Comparison of ENCODE assay signal across 1 fruit fly cellular context in the genomic region with DNA sequence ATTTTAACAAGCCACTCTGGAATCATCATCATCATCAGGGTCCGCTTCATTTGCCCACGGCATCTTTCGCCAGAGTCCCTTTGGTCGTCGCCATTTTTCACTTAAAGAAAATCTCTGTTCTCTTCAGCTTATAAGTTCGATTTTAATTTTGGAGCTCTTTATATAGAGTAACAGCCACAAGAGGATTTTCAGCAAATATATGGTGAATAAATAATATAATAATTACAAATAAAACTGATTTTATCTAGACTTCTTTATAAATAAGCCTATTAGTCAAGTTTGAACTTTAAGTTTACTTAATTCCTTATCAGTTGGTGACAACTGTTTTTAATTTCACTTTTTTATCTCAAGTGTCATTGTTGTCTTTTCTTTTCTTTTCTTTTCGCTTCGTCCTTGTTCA.
TF ChIP-seq lines count a peak whose summit lies in the region.

No protein-coding gene starts in this region.

TF ChIP-seq in whole organism, embryonic, 481 proteins besides CTCF, POLR2A, EP300 and RAD21 (continued from another document):
- TF ChIP-seq Hmr (GFP tag; optimal IDR thresholded peaks at IDR 0.05; lab: Kevin White, UChicago) (peak; percentile 9), Taf1 (GFP tag; IDR thresholded peaks at IDR 0.05; lab: Robert Waterston, UW) (no peak), CG13287 (GFP tag; IDR thresholded peaks at IDR 0.05; lab: Robert Waterston, UW; ENCODE audit: partially characterized antibody) (no peak), kni (GFP tag; optimal IDR thresholded peaks at IDR 0.05; lab: Kevin White, UChicago) (no peak), emc (GFP tag; optimal IDR thresholded peaks at IDR 0.05; lab: Kevin White, UChicago) (no peak), bbx (GFP tag; IDR thresholded peaks at IDR 0.05; lab: Robert Waterston, UW; ENCODE audit: partially characterized antibody) (no peak), btn (GFP tag; optimal IDR thresholded peaks at IDR 0.05; lab: Kevin White, UChicago) (no peak), Dfd (GFP tag; optimal IDR thresholded peaks at IDR 0.05; lab: Kevin White, UChicago) (no peak), PHDP (tag; optimal IDR thresholded peaks at IDR 0.05; lab: Kevin White, UChicago) (peak; percentile 12), z (GFP tag; IDR thresholded peaks at IDR 0.05; lab: Robert Waterston, UW) (no peak), Ets97D (GFP tag; optimal IDR thresholded peaks at IDR 0.05; lab: Kevin White, UChicago) (no peak), CG10209 (GFP tag; optimal IDR thresholded peaks at IDR 0.05; lab: Kevin White, UChicago) (no peak), tna (GFP tag; IDR thresholded peaks at IDR 0.05; lab: Robert Waterston, UW; ENCODE audit: partially characterized antibody) (no peak), ATbp (GFP tag; optimal IDR thresholded peaks at IDR 0.05; lab: Kevin White, UChicago) (no peak), Rx (GFP tag; IDR thresholded peaks at IDR 0.05; lab: Robert Waterston, UW) (no peak), CG10321 (GFP tag; IDR thresholded peaks at IDR 0.05; lab: Robert Waterston, UW) (no peak), CG10979 (tag; optimal IDR thresholded peaks at IDR 0.05; lab: Kevin White, UChicago) (no peak), CG15514 (GFP tag; optimal IDR thresholded peaks at IDR 0.05; lab: Kevin White, UChicago) (peak; percentile 7), schlank (tag; optimal IDR thresholded peaks at IDR 0.05; lab: Kevin White, UChicago) (no peak), Med (GFP tag; lab: Kevin White, UChicago) (no peak), CG31441 (GFP tag; IDR thresholded peaks at IDR 0.05; lab: Robert Waterston, UW) (0 out of 2 replicates have a peak, but pooled peaks have one; percentile 11), CG18262 (tag; optimal IDR thresholded peaks at IDR 0.05; lab: Kevin White, UChicago) (no peak), Hr51 (GFP tag; optimal IDR thresholded peaks at IDR 0.05; lab: Kevin White, UChicago) (peak in 1 of 2 experiments; percentile 34), tap (tag; optimal IDR thresholded peaks at IDR 0.05; lab: Kevin White, UChicago) (no peak), Fer1 (GFP tag; optimal IDR thresholded peaks at IDR 0.05; lab: Kevin White, UChicago) (peak; percentile 44), chif (GFP tag; optimal IDR thresholded peaks at IDR 0.05; lab: Kevin White, UChicago) (no peak), Mad (GFP tag; optimal IDR thresholded peaks at IDR 0.05; lab: Kevin White, UChicago) (no peak), kay (GFP tag; optimal IDR thresholded peaks at IDR 0.05; lab: Kevin White, UChicago) (no peak), CG13424 (tag; optimal IDR thresholded peaks at IDR 0.05; lab: Kevin White, UChicago) (peak; percentile 10), so (GFP tag; IDR thresholded peaks at IDR 0.05; lab: Robert Waterston, UW) (no peak), Deaf1 (tag; optimal IDR thresholded peaks at IDR 0.05; lab: Kevin White, UChicago) (no peak), h (optimal IDR thresholded peaks at IDR 0.05; lab: Kevin White, UChicago) (no peak), E2f2 (GFP tag; IDR thresholded peaks at IDR 0.05; lab: Robert Waterston, UW) (no peak), ro (GFP tag; IDR thresholded peaks at IDR 0.05; lab: Robert Waterston, UW) (no peak), CG18599 (GFP tag; optimal IDR thresholded peaks at IDR 0.05; lab: Kevin White, UChicago) (peak; percentile 69), Lhr (GFP tag; optimal IDR thresholded peaks at IDR 0.05; lab: Kevin White, UChicago) (no peak), cwo (GFP tag; optimal IDR thresholded peaks at IDR 0.05; lab: Kevin White, UChicago) (peak; percentile 43), CG7556 (GFP tag; optimal IDR thresholded peaks at IDR 0.05; lab: Kevin White, UChicago) (peak; percentile 57), prd (optimal IDR thresholded peaks at IDR 0.05; lab: Kevin White, UChicago) (no peak), prd (GFP tag; IDR thresholded peaks at IDR 0.05; lab: Robert Waterston, UW) (no peak), tx (GFP tag; optimal IDR thresholded peaks at IDR 0.05; lab: Kevin White, UChicago) (no peak), CG8089 (GFP tag; optimal IDR thresholded peaks at IDR 0.05; lab: Kevin White, UChicago) (no peak), Gug (GFP tag; IDR thresholded peaks at IDR 0.05; lab: Robert Waterston, UW) (no peak), klu (GFP tag; IDR thresholded peaks at IDR 0.05; lab: Robert Waterston, UW) (no peak), CG18011 (GFP tag; optimal IDR thresholded peaks at IDR 0.05; lab: Kevin White, UChicago) (no peak), phol (tag; optimal IDR thresholded peaks at IDR 0.05; lab: Kevin White, UChicago) (peak; percentile 9), sc (optimal IDR thresholded peaks at IDR 0.05; lab: Kevin White, UChicago) (no peak), sc (GFP tag; optimal IDR thresholded peaks at IDR 0.05; lab: Kevin White, UChicago) (no peak), dimm (GFP tag; IDR thresholded peaks at IDR 0.05; lab: Robert Waterston, UW) (no peak), Dref (GFP tag; IDR thresholded peaks at IDR 0.05; lab: Robert Waterston, UW) (no peak), cas (GFP tag; IDR thresholded peaks at IDR 0.05; lab: Robert Waterston, UW) (no peak), Antp (GFP tag; optimal IDR thresholded peaks at IDR 0.05; lab: Kevin White, UChicago) (no peak), CG11696 (GFP tag; IDR thresholded peaks at IDR 0.05; lab: Robert Waterston, UW) (no peak), CG7745 (tag; optimal IDR thresholded peaks at IDR 0.05; lab: Kevin White, UChicago) (no peak), chn (GFP tag; optimal IDR thresholded peaks at IDR 0.05; lab: Kevin White, UChicago) (no peak), CG11504 (tag; optimal IDR thresholded peaks at IDR 0.05; lab: Kevin White, UChicago) (peak; percentile 51), Fer2 (tag; optimal IDR thresholded peaks at IDR 0.05; lab: Kevin White, UChicago) (no peak), hth (optimal IDR thresholded peaks at IDR 0.05; lab: Kevin White, UChicago) (no peak), jumu (GFP tag; optimal IDR thresholded peaks at IDR 0.05; lab: Kevin White, UChicago) (no peak), fd96Cb (tag; optimal IDR thresholded peaks at IDR 0.05; lab: Kevin White, UChicago) (peak; percentile 4), CG10959 (GFP tag; IDR thresholded peaks at IDR 0.05; lab: Robert Waterston, UW) (no peak), CG5180 (GFP tag; optimal IDR thresholded peaks at IDR 0.05; lab: Kevin White, UChicago) (no peak), slbo (GFP tag; IDR thresholded peaks at IDR 0.05; lab: Robert Waterston, UW) (0 out of 2 replicates have a peak, but pooled peaks have one; percentile 4), Dad (GFP tag; optimal IDR thresholded peaks at IDR 0.05; lab: Kevin White, UChicago) (no peak), D19A (tag; optimal IDR thresholded peaks at IDR 0.05; lab: Kevin White, UChicago) (peak; percentile 26), CG15269 (tag; optimal IDR thresholded peaks at IDR 0.05; lab: Kevin White, UChicago) (peak; percentile 9), CG4730 (GFP tag; IDR thresholded peaks at IDR 0.05; lab: Robert Waterston, UW) (no peak), CG4424 (GFP tag; optimal IDR thresholded peaks at IDR 0.05; lab: Kevin White, UChicago) (no peak), CG2875 (GFP tag; optimal IDR thresholded peaks at IDR 0.05; lab: Kevin White, UChicago) (no peak), CG7963 (GFP tag; IDR thresholded peaks at IDR 0.05; lab: Robert Waterston, UW; ENCODE audit: partially characterized antibody) (no peak), Xbp1 (GFP tag; optimal IDR thresholded peaks at IDR 0.05; lab: Kevin White, UChicago) (no peak), CG12219 (GFP tag; optimal IDR thresholded peaks at IDR 0.05; lab: Kevin White, UChicago) (no peak), ase (GFP tag; IDR thresholded peaks at IDR 0.05; lab: Robert Waterston, UW) (no peak), psq (GFP tag; optimal IDR thresholded peaks at IDR 0.05; lab: Kevin White, UChicago) (no peak), CG3281 (GFP tag; optimal IDR thresholded peaks at IDR 0.05; lab: Kevin White, UChicago) (peak; percentile 10), CG15601 (tag; optimal IDR thresholded peaks at IDR 0.05; lab: Kevin White, UChicago) (no peak), CG9609 (GFP tag; optimal IDR thresholded peaks at IDR 0.05; lab: Kevin White, UChicago) (no peak), row (GFP tag; IDR thresholded peaks at IDR 0.05; lab: Robert Waterston, UW) (0 out of 3 replicates have a peak, but pooled peaks have one; percentile 24), CG17829 (tag; optimal IDR thresholded peaks at IDR 0.05; lab: Kevin White, UChicago) (no peak), seq (GFP tag; IDR thresholded peaks at IDR 0.05; lab: Robert Waterston, UW) (no peak), usp (GFP tag; optimal IDR thresholded peaks at IDR 0.05; lab: Kevin White, UChicago) (no peak), CG33557 (GFP tag; optimal IDR thresholded peaks at IDR 0.05; lab: Kevin White, UChicago) (no peak), sd (tag; optimal IDR thresholded peaks at IDR 0.05; lab: Kevin White, UChicago) (peak; percentile 40), twi (tag; optimal IDR thresholded peaks at IDR 0.05; lab: Kevin White, UChicago) (no peak), gem (tag; optimal IDR thresholded peaks at IDR 0.05; lab: Kevin White, UChicago) (peak; percentile 51), Neu2 (GFP tag; optimal IDR thresholded peaks at IDR 0.05; lab: Kevin White, UChicago; ENCODE audit: borderline replicate concordance) (no peak), CG9215 (GFP tag; IDR thresholded peaks at IDR 0.05; lab: Robert Waterston, UW) (no peak), CG18619 (GFP tag; optimal IDR thresholded peaks at IDR 0.05; lab: Kevin White, UChicago) (no peak), Dbx (GFP tag; IDR thresholded peaks at IDR 0.05; lab: Robert Waterston, UW) (no peak), D (optimal IDR thresholded peaks at IDR 0.05; lab: Kevin White, UChicago) (no peak), D (GFP tag; optimal IDR thresholded peaks at IDR 0.05; lab: Kevin White, UChicago) (no peak), Jarid2 (GFP tag; optimal IDR thresholded peaks at IDR 0.05; lab: Kevin White, UChicago) (no peak), Rfx (GFP tag; IDR thresholded peaks at IDR 0.05; lab: Robert Waterston, UW) (no peak), CG11456 (GFP tag; IDR thresholded peaks at IDR 0.05; lab: Robert Waterston, UW) (no peak), CG34422 (GFP tag; IDR thresholded peaks at IDR 0.05; lab: Robert Waterston, UW) (no peak), CG7839 (tag; optimal IDR thresholded peaks at IDR 0.05; lab: Kevin White, UChicago) (peak; percentile 25), CG15479 (GFP tag; optimal IDR thresholded peaks at IDR 0.05; lab: Kevin White, UChicago) (no peak), CG12659 (GFP tag; optimal IDR thresholded peaks at IDR 0.05; lab: Kevin White, UChicago) (peak; percentile 4), tin (GFP tag; optimal IDR thresholded peaks at IDR 0.05; lab: Kevin White, UChicago) (no peak), dm (GFP tag; optimal IDR thresholded peaks at IDR 0.05; lab: Kevin White, UChicago) (no peak), Fer3 (tag; optimal IDR thresholded peaks at IDR 0.05; lab: Kevin White, UChicago) (peak; percentile 0), caup (GFP tag; optimal IDR thresholded peaks at IDR 0.05; lab: Kevin White, UChicago; ENCODE audit: severe bottlenecking) (peak; percentile 23), bcd (GFP tag; optimal IDR thresholded peaks at IDR 0.05; lab: Kevin White, UChicago) (no peak), CG9727 (GFP tag; optimal IDR thresholded peaks at IDR 0.05; lab: Kevin White, UChicago) (peak; percentile 9), hkb (optimal IDR thresholded peaks at IDR 0.05; lab: Kevin White, UChicago) (no peak), hkb (GFP tag; IDR thresholded peaks at IDR 0.05; lab: Robert Waterston, UW) (no peak), CG12155 (GFP tag; optimal IDR thresholded peaks at IDR 0.05; lab: Kevin White, UChicago) (no peak), grau (tag; optimal IDR thresholded peaks at IDR 0.05; lab: Kevin White, UChicago) (peak; percentile 41), CG11723 (GFP tag; optimal IDR thresholded peaks at IDR 0.05; lab: Kevin White, UChicago) (no peak), Ptx1 (GFP tag; IDR thresholded peaks at IDR 0.05; lab: Robert Waterston, UW) (no peak), Optix (GFP tag; IDR thresholded peaks at IDR 0.05; lab: Robert Waterston, UW) (no peak), CG4404 (GFP tag; IDR thresholded peaks at IDR 0.05; lab: Robert Waterston, UW) (no peak), CG8924 (tag; optimal IDR thresholded peaks at IDR 0.05; lab: Kevin White, UChicago) (peak; percentile 10), CG2120 (GFP tag; optimal IDR thresholded peaks at IDR 0.05; lab: Kevin White, UChicago) (peak; percentile 13), CG11085 (GFP tag; IDR thresholded peaks at IDR 0.05; lab: Robert Waterston, UW) (no peak), HLH3B (GFP tag; IDR thresholded peaks at IDR 0.05; lab: Robert Waterston, UW) (no peak), Myb (GFP tag; optimal IDR thresholded peaks at IDR 0.05; lab: Kevin White, UChicago) (no peak), CG17912 (GFP tag; optimal IDR thresholded peaks at IDR 0.05; lab: Kevin White, UChicago) (no peak), Hand (GFP tag; optimal IDR thresholded peaks at IDR 0.05; lab: Kevin White, UChicago) (no peak), CG17359 (tag; optimal IDR thresholded peaks at IDR 0.05; lab: Kevin White, UChicago) (peak; percentile 7), sqz (GFP tag; optimal IDR thresholded peaks at IDR 0.05; lab: Kevin White, UChicago) (no peak), CG4328 (GFP tag; optimal IDR thresholded peaks at IDR 0.05; lab: Kevin White, UChicago) (no peak), Abd-B (GFP tag; optimal IDR thresholded peaks at IDR 0.05; lab: Kevin White, UChicago) (no peak), CG4360 (GFP tag; IDR thresholded peaks at IDR 0.05; lab: Robert Waterston, UW) (no peak), CG3847 (GFP tag; IDR thresholded peaks at IDR 0.05; lab: Robert Waterston, UW) (no peak), tll (GFP tag; optimal IDR thresholded peaks at IDR 0.05; lab: Kevin White, UChicago) (no peak), Drgx (GFP tag; IDR thresholded peaks at IDR 0.05; lab: Robert Waterston, UW) (no peak), cg (GFP tag; optimal IDR thresholded peaks at IDR 0.05; lab: Kevin White, UChicago) (no peak), Asciz (GFP tag; optimal IDR thresholded peaks at IDR 0.05; lab: Kevin White, UChicago) (no peak), CG2678 (tag; optimal IDR thresholded peaks at IDR 0.05; lab: Kevin White, UChicago) (peak; percentile 60)
TF ChIP-seq in whole organism, embryonic: peak in this region for 33.
